Worm (Caenorhabditis elegans): ENCODE data around the gene K03B4.1.

- TF ChIP-seq nhr-77 (tag; optimal IDR thresholded peaks at IDR 0.05) (no peak), dmd-4 (tag; optimal IDR thresholded peaks at IDR 0.05) (no peak), ama-1 (optimal IDR thresholded peaks at IDR 0.05) (no peak), aly-2 (tag; optimal IDR thresholded peaks at IDR 0.05) (no peak)
Measured at ce11 chrV:4700189-4700588, 11.1 kb downstream of the K03B4.1 start, which contains the start of gene ZC266.1.
